Worm (Caenorhabditis elegans) whole organism, young adult: Measurements from ENCODE around the gene glb-11.
A peak's percentile ranks its signal among the peaks of the same experiment; 100 is the strongest.

Source experiments
- B0261.1 ChIP-seq: sonication (generic microtip); optimal IDR thresholded peaks from 2 replicates; lab custom pipeline; 2016; ENCODE audit warnings: mild to moderate bottlenecking, missing genetic modification characterization, moderate library complexity, missing compliant biosample characterization
- C17E4.6 ChIP-seq: fragments of 200-800 bp; sonication (Bioruptor generic); IDR thresholded peaks from 2 replicates; pipeline ENCODE4 v1.3.6; 2022; ENCODE audit warnings: missing genetic modification reagents, missing genetic modification characterization, missing compliant biosample characterization
- F55B11.4 ChIP-seq: sonication (generic microtip); optimal IDR thresholded peaks from 2 replicates; lab custom pipeline; 2016; ENCODE audit warnings: missing compliant biosample characterization, missing genetic modification characterization, borderline replicate concordance; ENCODE audit not compliant: insufficient read depth
- F57C9.4 ChIP-seq: sonication (generic microtip); optimal IDR thresholded peaks from 2 replicates; lab custom pipeline; 2017; ENCODE audit warnings: mild to moderate bottlenecking, missing genetic modification characterization, missing compliant biosample characterization
- T07F8.4 ChIP-seq: sonication (generic microtip); optimal IDR thresholded peaks from 2 replicates; lab custom pipeline; 2016; ENCODE audit warnings: mild to moderate bottlenecking, missing genetic modification characterization, moderate library complexity, missing compliant biosample characterization
- Y53G8AR.9 ChIP-seq: fragments of 200-800 bp; sonication (Bioruptor generic); conservative IDR thresholded peaks from 2 replicates; pipeline ENCODE4 v1.3.6; 2022; ENCODE audit warnings: missing genetic modification reagents, missing genetic modification characterization, missing compliant biosample characterization
- Y67H2A.10 ChIP-seq: fragments of 200-800 bp; sonication (Bioruptor generic); conservative IDR thresholded peaks from 2 replicates; pipeline ENCODE4 v1.3.6; 2022; ENCODE audit warnings: missing genetic modification reagents, missing genetic modification characterization, missing compliant biosample characterization
- aptf-2 ChIP-seq: fragments of 200-800 bp; sonication (Bioruptor generic); conservative IDR thresholded peaks from 2 replicates; pipeline ENCODE4 v1.3.6; 2022; ENCODE audit warnings: missing genetic modification reagents, missing genetic modification characterization, missing compliant biosample characterization
- aptf-3 ChIP-seq: fragments of 200-800 bp; sonication (Bioruptor generic); IDR thresholded peaks from 2 replicates; pipeline ENCODE4 v1.3.6; 2022; ENCODE audit warnings: missing genetic modification characterization, missing compliant biosample characterization
- athp-1 ChIP-seq: sonication (generic microtip); optimal IDR thresholded peaks from 2 replicates; lab custom pipeline; 2017; ENCODE audit warnings: mild to moderate bottlenecking, missing genetic modification characterization, missing compliant biosample characterization
- bed-1 ChIP-seq: fragments of 200-800 bp; sonication (Bioruptor generic); IDR thresholded peaks from 2 replicates; pipeline ENCODE4 v1.3.6; 2022; ENCODE audit warnings: missing genetic modification reagents, missing genetic modification characterization, missing compliant biosample characterization
- bed-2 ChIP-seq: fragments of 200-800 bp; sonication (Bioruptor generic); IDR thresholded peaks from 2 replicates; pipeline ENCODE4 v1.3.6; 2022; ENCODE audit warnings: missing genetic modification reagents, missing genetic modification characterization, missing compliant biosample characterization
- ccch-3 ChIP-seq: fragments of 200-800 bp; sonication (Bioruptor generic); optimal IDR thresholded peaks from 2 replicates; lab custom pipeline; 2018; ENCODE audit warnings: mild to moderate bottlenecking, missing genetic modification characterization, missing compliant biosample characterization
- cebp-1 ChIP-seq, 2 experiments: fragments of 200-800 bp in 1 of 2; sonication (Bioruptor generic) in 1 of 2; sonication (generic microtip) in 1 of 2; IDR thresholded peaks in 1 of 2; optimal IDR thresholded peaks in 1 of 2; 2 replicates each; pipeline versions ENCODE4 v1.3.6 to Lab custom; 2017 to 2022; ENCODE audit warnings: missing compliant biosample characterization in 2 of 2, missing genetic modification characterization in 2 of 2, mild to moderate bottlenecking in 1 of 2, missing genetic modification reagents in 1 of 2, moderate library complexity in 1 of 2
- ceh-58 ChIP-seq: fragments of 200-800 bp; sonication (Bioruptor generic); IDR thresholded peaks from 2 replicates; pipeline ENCODE4 v1.3.6; 2022; ENCODE audit warnings: missing genetic modification characterization, missing compliant biosample characterization
- ceh-79 ChIP-seq: sonication (generic microtip); optimal IDR thresholded peaks from 2 replicates; lab custom pipeline; 2017; ENCODE audit warnings: mild to moderate bottlenecking, missing genetic modification characterization, missing compliant biosample characterization
- ceh-91 ChIP-seq: fragments of 200-800 bp; sonication (Bioruptor generic); IDR thresholded peaks from 2 replicates; pipeline ENCODE4 v1.3.6; 2022; ENCODE audit warnings: missing genetic modification reagents, missing genetic modification characterization, missing compliant biosample characterization
- dox-1 ChIP-seq: fragments of 200-800 bp; sonication (Bioruptor generic); IDR thresholded peaks from 2 replicates; pipeline ENCODE4 v1.3.6; 2022; ENCODE audit warnings: missing genetic modification reagents, missing genetic modification characterization, missing compliant biosample characterization
- dpl-1 ChIP-seq: fragments of 150-350 bp; optimal IDR thresholded peaks from 2 replicates; lab custom pipeline; 2014; ENCODE audit warnings: missing biosample characterization, missing genetic modification reagents, missing genetic modification characterization
- ets-4 ChIP-seq: fragments of 200-800 bp; sonication (Bioruptor generic); optimal IDR thresholded peaks from 2 replicates; lab custom pipeline; 2018; ENCODE audit warnings: mild to moderate bottlenecking, missing genetic modification characterization, missing compliant biosample characterization
- fkh-3 ChIP-seq: sonication (generic microtip); optimal IDR thresholded peaks from 2 replicates; lab custom pipeline; 2016; ENCODE audit warnings: mild to moderate bottlenecking, missing genetic modification characterization, missing compliant biosample characterization
- him-1 ChIP-seq: sonication (generic microtip); optimal IDR thresholded peaks from 2 replicates; lab custom pipeline; 2016; ENCODE audit warnings: missing genotype, missing genetic modification reagents, missing genetic modification characterization, missing compliant biosample characterization
- hlh-12 ChIP-seq: sonication (generic microtip); optimal IDR thresholded peaks from 2 replicates; lab custom pipeline; 2016; ENCODE audit warnings: missing genetic modification characterization, missing compliant biosample characterization
- hlh-26 ChIP-seq: fragments of 200-800 bp; sonication (Bioruptor generic); conservative IDR thresholded peaks from 2 replicates; pipeline ENCODE4 v1.3.6; 2022; ENCODE audit warnings: missing genetic modification reagents, missing genetic modification characterization, missing compliant biosample characterization
- hsf-1 ChIP-seq: fragments of 200-800 bp; sonication (Bioruptor generic); IDR thresholded peaks from 2 replicates; pipeline ENCODE4 v1.3.6; 2022; ENCODE audit warnings: missing genetic modification reagents, missing genetic modification characterization, missing compliant biosample characterization
- lag-1 ChIP-seq: fragments of 200-800 bp; sonication (Bioruptor generic); IDR thresholded peaks from 2 replicates; pipeline ENCODE4 v1.3.6; 2022; ENCODE audit warnings: missing genetic modification reagents, missing genetic modification characterization, missing compliant biosample characterization
- let-607 ChIP-seq, 2 experiments: fragments of 200-800 bp in 1 of 2; sonication (Bioruptor generic) in 1 of 2; sonication (generic microtip) in 1 of 2; optimal IDR thresholded peaks; 2 replicates each; lab custom pipeline; 2016 to 2018; ENCODE audit warnings: mild to moderate bottlenecking in 2 of 2, missing compliant biosample characterization in 2 of 2, missing genetic modification characterization in 2 of 2, moderate library complexity in 2 of 2, missing genotype in 1 of 2
- lin-40 ChIP-seq: sonication (generic microtip); optimal IDR thresholded peaks from 2 replicates; lab custom pipeline; 2016; ENCODE audit warnings: missing genetic modification characterization, mild to moderate bottlenecking, missing compliant biosample characterization, missing genotype, missing genetic modification reagents
- lir-1 ChIP-seq: fragments of 200-800 bp; sonication (Bioruptor generic); conservative IDR thresholded peaks from 2 replicates; pipeline ENCODE4 v1.3.6; 2022; ENCODE audit warnings: missing genetic modification reagents, missing genetic modification characterization, missing compliant biosample characterization
- madf-10 ChIP-seq: sonication (generic microtip); optimal IDR thresholded peaks from 2 replicates; lab custom pipeline; 2016; ENCODE audit warnings: mild to moderate bottlenecking, missing genetic modification characterization, missing compliant biosample characterization
- madf-8 ChIP-seq: fragments of 200-800 bp; sonication (Bioruptor generic); conservative IDR thresholded peaks from 2 replicates; pipeline ENCODE4 v1.3.6; 2022; ENCODE audit warnings: missing genetic modification reagents, missing genetic modification characterization, missing compliant biosample characterization
- nhr-179 ChIP-seq: sonication (generic microtip); optimal IDR thresholded peaks from 2 replicates; lab custom pipeline; 2016; ENCODE audit warnings: mild to moderate bottlenecking, missing genetic modification characterization, missing compliant biosample characterization
- nhr-80 ChIP-seq: sonication (generic microtip); optimal IDR thresholded peaks from 2 replicates; lab custom pipeline; 2016; ENCODE audit warnings: missing genetic modification characterization, missing compliant biosample characterization
- nhr-90 ChIP-seq: sonication (generic microtip); optimal IDR thresholded peaks from 2 replicates; lab custom pipeline; 2016; ENCODE audit warnings: missing genotype, mild to moderate bottlenecking, missing genetic modification characterization, missing compliant biosample characterization
- rec-8 ChIP-seq, 2 experiments: sonication (generic microtip); optimal IDR thresholded peaks; 2 replicates each; lab custom pipeline; 2016; ENCODE audit warnings: mild to moderate bottlenecking in 2 of 2, missing genetic modification characterization in 2 of 2, missing genetic modification reagents in 2 of 2, missing genotype in 2 of 2, missing biosample characterization in 1 of 2, missing compliant biosample characterization in 1 of 2, moderate library complexity in 1 of 2
- repo-1 ChIP-seq: sonication (generic microtip); optimal IDR thresholded peaks from 2 replicates; lab custom pipeline; 2017; ENCODE audit warnings: mild to moderate bottlenecking, missing genetic modification characterization, missing compliant biosample characterization
- sdz-38 ChIP-seq: sonication (generic microtip); optimal IDR thresholded peaks from 2 replicates; lab custom pipeline; 2016; ENCODE audit warnings: missing genotype, missing genetic modification characterization, missing compliant biosample characterization
- sea-2 ChIP-seq: fragments of 200-800 bp; sonication (Bioruptor generic); IDR thresholded peaks from 2 replicates; pipeline ENCODE4 v1.3.6; 2022; ENCODE audit warnings: missing genetic modification characterization, missing compliant biosample characterization
- snpc-1.1 ChIP-seq: sonication (generic microtip); optimal IDR thresholded peaks from 2 replicates; lab custom pipeline; 2017; ENCODE audit warnings: missing genetic modification characterization, mild to moderate bottlenecking, missing compliant biosample characterization, antibody characterized with exemption, moderate library complexity, missing genotype, missing genetic modification reagents; ENCODE audit not compliant: insufficient read depth
- snpc-3.4 ChIP-seq: sonication (generic microtip); optimal IDR thresholded peaks from 2 replicates; lab custom pipeline; 2017; ENCODE audit warnings: missing genetic modification characterization, mild to moderate bottlenecking, missing compliant biosample characterization, antibody characterized with exemption, moderate library complexity, missing genotype, missing genetic modification reagents
- snpc-4 ChIP-seq, 5 experiments: fragments of 150-350 bp in 1 of 5; sonication (generic microtip) in 4 of 5; optimal IDR thresholded peaks; 2 replicates each; lab custom pipeline; 2014 to 2018; ENCODE audit warnings: missing genetic modification characterization in 5 of 5, missing biosample characterization in 3 of 5, antibody characterized with exemption in 2 of 5, mild to moderate bottlenecking in 2 of 5, missing compliant biosample characterization in 2 of 5, missing genotype in 2 of 5, moderate library complexity in 2 of 5, missing genetic modification reagents in 1 of 5
- sptf-2 ChIP-seq: fragments of 200-800 bp; sonication (Bioruptor generic); optimal IDR thresholded peaks from 2 replicates; lab custom pipeline; 2018; ENCODE audit warnings: mild to moderate bottlenecking, missing genetic modification characterization, missing compliant biosample characterization
- tlf-1 ChIP-seq: fragments of 200-800 bp; sonication (Bioruptor generic); optimal IDR thresholded peaks from 2 replicates; lab custom pipeline; 2018; ENCODE audit warnings: mild to moderate bottlenecking, missing genetic modification characterization, missing compliant biosample characterization
- ztf-18 ChIP-seq: sonication (generic microtip); optimal IDR thresholded peaks from 2 replicates; lab custom pipeline; 2016; ENCODE audit warnings: missing genotype, mild to moderate bottlenecking, missing genetic modification characterization, missing compliant biosample characterization
- ztf-25 ChIP-seq: fragments of 200-800 bp; sonication (Bioruptor generic); IDR thresholded peaks from 2 replicates; pipeline ENCODE4 v1.3.6; 2022; ENCODE audit warnings: missing genetic modification reagents, missing genetic modification characterization, missing compliant biosample characterization
- ztf-26 ChIP-seq: sonication (generic microtip); optimal IDR thresholded peaks from 2 replicates; lab custom pipeline; 2017; ENCODE audit warnings: missing genetic modification characterization, missing compliant biosample characterization
- ztf-3 ChIP-seq: fragments of 200-800 bp; sonication (Bioruptor generic); optimal IDR thresholded peaks from 2 replicates; lab custom pipeline; 2018; ENCODE audit warnings: mild to moderate bottlenecking, missing genetic modification characterization, missing compliant biosample characterization

Gene glb-11

DNA sequence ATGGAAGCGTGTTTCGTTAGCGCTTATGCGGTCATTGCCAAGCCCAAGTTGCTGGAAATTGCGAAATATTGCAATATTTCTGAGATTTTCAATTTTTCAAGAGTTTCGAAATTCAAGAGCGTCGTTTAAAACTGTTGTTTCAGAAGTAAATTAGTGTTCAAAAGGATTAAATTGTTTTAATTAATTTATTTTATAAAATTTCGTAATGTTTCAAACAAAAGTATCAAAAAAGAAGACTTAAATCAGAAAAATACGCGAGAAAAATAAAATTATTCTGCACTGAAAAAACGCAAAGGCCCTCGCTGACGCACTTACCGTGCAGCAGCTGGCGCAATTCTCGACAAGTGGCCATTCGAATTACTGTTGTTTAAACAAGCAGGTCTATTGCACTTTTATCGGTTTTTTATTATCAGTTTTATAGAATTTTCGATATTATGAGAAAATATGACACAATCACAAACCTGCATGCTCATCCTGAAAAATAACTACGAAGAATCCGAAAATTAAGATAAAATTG is 12.1 kb upstream of the glb-11 start, which contains the start of gene tif-1A (continued):
- TF ChIP-seq ccch-3 (GFP tag; lab: Kevin White, UChicago) = no peak
- peak; percentile 50 for TF ChIP-seq nhr-90 (tag; lab: Kevin White, UChicago)
- TF ChIP-seq aptf-2 (GFP tag; lab: Robert Waterston, UW) = no peak
- TF ChIP-seq F55B11.4 (tag; lab: Kevin White, UChicago) = no peak
- TF ChIP-seq hsf-1 (GFP tag; lab: Robert Waterston, UW) = peak; percentile 70
- TF ChIP-seq ceh-58 = no peak
- no peak for TF ChIP-seq ztf-25 (GFP tag; lab: Robert Waterston, UW)
- peak in 1 of 2 experiments; percentile 66 for TF ChIP-seq let-607 (tag; optimal IDR thresholded peaks at IDR 0.05; lab: Kevin White, UChicago)
- TF ChIP-seq madf-8 (GFP tag; lab: Robert Waterston, UW) = peak; percentile 48; the same call in 1 of the 2 replicates
- no peak for TF ChIP-seq B0261.1 (tag; lab: Kevin White, UChicago)
- TF ChIP-seq F57C9.4 (tag; lab: Kevin White, UChicago) = no peak
- no peak for TF ChIP-seq hlh-26 (GFP tag; lab: Robert Waterston, UW)
- TF ChIP-seq sdz-38 = no peak
- no peak for TF ChIP-seq sea-2 (GFP tag; lab: Robert Waterston, UW)
- TF ChIP-seq tlf-1 = peak; percentile 63
- peak; percentile 49 for TF ChIP-seq madf-10 (tag; lab: Kevin White, UChicago)
- peak; percentile 12 for TF ChIP-seq snpc-4 (GFP tag; optimal IDR thresholded peaks at IDR 0.05; lab: Kevin White, UChicago)
- peak; percentile 58 to 72 (median 64) for TF ChIP-seq snpc-4 (tag; optimal IDR thresholded peaks at IDR 0.05; lab: Kevin White, UChicago)
- TF ChIP-seq dox-1 (GFP tag; lab: Robert Waterston, UW) = peak; percentile 91
- no peak for TF ChIP-seq bed-2 (GFP tag; lab: Robert Waterston, UW)
- TF ChIP-seq athp-1 (tag; lab: Kevin White, UChicago) = no peak
- no peak for TF ChIP-seq rec-8 (tag; optimal IDR thresholded peaks at IDR 0.05; lab: Kevin White, UChicago)
- peak; percentile 89 for TF ChIP-seq Y53G8AR.9
- TF ChIP-seq repo-1 (tag; lab: Kevin White, UChicago) = peak; percentile 70
- TF ChIP-seq nhr-179 = no peak
- no peak for TF ChIP-seq T07F8.4
- TF ChIP-seq ets-4 = no peak
- TF ChIP-seq nhr-80 = peak; percentile 87
- TF ChIP-seq Y67H2A.10 = no peak
- no peak; the same call in 1 of the 2 replicates for TF ChIP-seq cebp-1 (GFP tag; IDR thresholded peaks at IDR 0.05; lab: Robert Waterston, UW)
- peak; percentile 92 for TF ChIP-seq cebp-1 (tag; optimal IDR thresholded peaks at IDR 0.05; lab: Kevin White, UChicago)
- TF ChIP-seq ztf-18 (tag; lab: Kevin White, UChicago) = peak; percentile 97
- peak; percentile 43 for TF ChIP-seq him-1 (tag; lab: Kevin White, UChicago)
- TF ChIP-seq lir-1 (GFP tag; lab: Robert Waterston, UW) = peak; percentile 66; the same call in 1 of the 2 replicates
- no peak for TF ChIP-seq hlh-12 (tag; lab: Kevin White, UChicago)
- no peak for TF ChIP-seq ceh-79 (tag; lab: Kevin White, UChicago)
- peak; percentile 79 for TF ChIP-seq snpc-3.4
- no peak for TF ChIP-seq aptf-3 (GFP tag; lab: Robert Waterston, UW)
- TF ChIP-seq ztf-3 (GFP tag; lab: Kevin White, UChicago) = no peak
- TF ChIP-seq ceh-91 (GFP tag; lab: Robert Waterston, UW) = peak; percentile 40; the same call in 1 of the 2 replicates
- no peak for TF ChIP-seq snpc-1.1 (tag; lab: Kevin White, UChicago)
- peak; percentile 39 for TF ChIP-seq dpl-1 (GFP tag; lab: Kevin White, UChicago)
- peak; percentile 25 for TF ChIP-seq ztf-26 (tag; lab: Kevin White, UChicago)
- no peak for TF ChIP-seq sptf-2 (GFP tag; lab: Kevin White, UChicago)
- peak; percentile 78 for TF ChIP-seq lin-40 (tag; lab: Kevin White, UChicago)
- TF ChIP-seq bed-1 = no peak
- no peak for TF ChIP-seq C17E4.6 (GFP tag; lab: Robert Waterston, UW)
- no peak for TF ChIP-seq lag-1 (GFP tag; lab: Robert Waterston, UW)
- no peak for TF ChIP-seq fkh-3
